Worm (Caenorhabditis elegans) whole organism, L2 larva: ENCODE measurements around the gene C07B5.2.
A peak's percentile ranks its signal among the peaks of the same experiment; 100 is the strongest.

Experiments used
- F13H6.1 ChIP-seq: sonication (generic microtip); optimal IDR thresholded peaks from 2 replicates; lab custom pipeline; 2016; ENCODE audit warnings: missing genetic modification characterization, missing compliant biosample characterization
- R02D3.7 ChIP-seq: fragments of 150-350 bp; optimal IDR thresholded peaks from 2 replicates; lab custom pipeline; 2014; ENCODE audit warnings: missing biosample characterization, missing genetic modification characterization
- Y55F3AM.14 ChIP-seq: fragments of 200-800 bp; sonication (Bioruptor generic); optimal IDR thresholded peaks from 2 replicates; lab custom pipeline; 2018; ENCODE audit warnings: mild to moderate bottlenecking, missing genetic modification characterization, missing compliant biosample characterization
- alr-1 ChIP-seq: fragments of 150-350 bp; optimal IDR thresholded peaks from 2 replicates; lab custom pipeline; 2014; ENCODE audit warnings: missing biosample characterization, missing genetic modification characterization
- ceh-16 ChIP-seq: fragments of 150-350 bp; optimal IDR thresholded peaks from 2 replicates; lab custom pipeline; 2014; ENCODE audit warnings: missing biosample characterization, missing genetic modification characterization
- dmd-4 ChIP-seq: sonication (generic microtip); optimal IDR thresholded peaks from 2 replicates; lab custom pipeline; 2017; ENCODE audit warnings: missing biosample characterization, missing genetic modification characterization
- elt-1 ChIP-seq: fragments of 150-350 bp; optimal IDR thresholded peaks from 2 replicates; lab custom pipeline; 2014; ENCODE audit warnings: missing biosample characterization, missing genetic modification characterization
- gmeb-1 ChIP-seq: fragments of 150-350 bp; optimal IDR thresholded peaks from 2 replicates; lab custom pipeline; 2014; ENCODE audit warnings: missing biosample characterization, missing genetic modification characterization
- lin-39 ChIP-seq: fragments of 150-350 bp; optimal IDR thresholded peaks from 2 replicates; lab custom pipeline; 2014; ENCODE audit warnings: missing biosample characterization, missing genetic modification reagents, missing genetic modification characterization
- lsy-2 ChIP-seq, 2 experiments: fragments of 150-350 bp in 1 of 2; sonication (generic microtip) in 1 of 2; optimal IDR thresholded peaks; 2 replicates each; lab custom pipeline; 2014 to 2017; ENCODE audit warnings: missing biosample characterization in 2 of 2, missing genetic modification characterization in 2 of 2
- mab-5 ChIP-seq: fragments of 150-350 bp; optimal IDR thresholded peaks from 2 replicates; lab custom pipeline; 2014; ENCODE audit warnings: missing biosample characterization, missing genetic modification characterization
- mdl-1 ChIP-seq, 2 experiments: fragments of 150-350 bp in 1 of 2; sonication (generic microtip) in 1 of 2; optimal IDR thresholded peaks; 2 replicates each; lab custom pipeline; 2017; ENCODE audit warnings: missing biosample characterization in 2 of 2, missing genetic modification characterization in 2 of 2
- nhr-11 ChIP-seq: fragments of 150-350 bp; optimal IDR thresholded peaks from 2 replicates; lab custom pipeline; 2014; ENCODE audit warnings: missing biosample characterization, missing genetic modification characterization
- nhr-12 ChIP-seq: fragments of 150-350 bp; optimal IDR thresholded peaks from 2 replicates; lab custom pipeline; 2014; ENCODE audit warnings: missing biosample characterization, missing genetic modification characterization
- nhr-129 ChIP-seq: fragments of 150-350 bp; optimal IDR thresholded peaks from 2 replicates; lab custom pipeline; 2014; ENCODE audit warnings: missing biosample characterization, missing genetic modification characterization
- nhr-25 ChIP-seq: fragments of 150-350 bp; sonication (generic microtip); optimal IDR thresholded peaks from 3 replicates; lab custom pipeline; 2014; ENCODE audit warnings: missing biosample characterization, missing genetic modification characterization
- nhr-77 ChIP-seq: fragments of 150-350 bp; optimal IDR thresholded peaks from 2 replicates; lab custom pipeline; 2014; ENCODE audit warnings: missing biosample characterization, missing genetic modification characterization
- sem-4 ChIP-seq: fragments of 150-350 bp; optimal IDR thresholded peaks from 2 replicates; lab custom pipeline; 2014; ENCODE audit warnings: missing biosample characterization, missing genetic modification reagents, missing genetic modification characterization
- unc-39 ChIP-seq: fragments of 150-350 bp; optimal IDR thresholded peaks from 2 replicates; lab custom pipeline; 2014; ENCODE audit warnings: missing biosample characterization, missing genetic modification characterization
- unc-55 ChIP-seq: fragments of 150-350 bp; sonication (generic microtip); optimal IDR thresholded peaks from 3 replicates; lab custom pipeline; 2014; ENCODE audit warnings: missing biosample characterization, missing genetic modification reagents, missing genetic modification characterization
- unc-62 ChIP-seq: fragments of 150-350 bp; optimal IDR thresholded peaks from 2 replicates; lab custom pipeline; 2014; ENCODE audit warnings: missing biosample characterization, missing genetic modification reagents, missing genetic modification characterization
- ztf-1 ChIP-seq: fragments of 200-800 bp; sonication (Bioruptor generic); conservative IDR thresholded peaks from 2 replicates; pipeline ENCODE4 v1.3.6; 2022; ENCODE audit warnings: missing genetic modification characterization, missing compliant biosample characterization
- ztf-4 ChIP-seq: fragments of 150-350 bp; optimal IDR thresholded peaks from 2 replicates; lab custom pipeline; 2014; ENCODE audit warnings: missing biosample characterization, missing genetic modification characterization

C07B5.2 gene

ce11 chrX:9467573-9467972, 49.4 kb downstream of the C07B5.2 start (continued):
- TF ChIP-seq ztf-1 (GFP tag; lab: Robert Waterston, UW) (no peak), R02D3.7 (tag; lab: Kevin White, UChicago) (no peak), nhr-77 (tag; lab: Kevin White, UChicago) (peak; percentile 57), sem-4 (tag; lab: Kevin White, UChicago) (peak; percentile 75), nhr-11 (tag; lab: Kevin White, UChicago) (no peak), elt-1 (tag; lab: Kevin White, UChicago) (no peak), unc-55 (GFP tag; lab: Kevin White, UChicago) (peak; percentile 82), ceh-16 (tag; lab: Kevin White, UChicago) (no peak), nhr-25 (tag; lab: Kevin White, UChicago) (no peak), mdl-1 (tag; optimal IDR thresholded peaks at IDR 0.05; lab: Kevin White, UChicago) (peak in 1 of 2 experiments; percentile 7), lin-39 (tag; lab: Kevin White, UChicago) (no peak), Y55F3AM.14 (GFP tag; lab: Kevin White, UChicago) (peak; percentile 47), lsy-2 (tag; optimal IDR thresholded peaks at IDR 0.05; lab: Kevin White, UChicago) (peak; percentile 61 to 73), F13H6.1 (tag; lab: Kevin White, UChicago) (peak; percentile 54), ztf-4 (no peak), dmd-4 (no peak), nhr-12 (tag; lab: Kevin White, UChicago) (no peak), mab-5 (tag; lab: Kevin White, UChicago) (peak; percentile 48), alr-1 (tag; lab: Kevin White, UChicago) (no peak), nhr-129 (peak; percentile 85), unc-39 (tag; lab: Kevin White, UChicago) (no peak), gmeb-1 (peak; percentile 45), unc-62 (GFP tag; lab: Kevin White, UChicago) (no peak)
